Worm (Caenorhabditis elegans) whole organism, L4 larva: ENCODE measurements around the gene sri-1.
"Not testable (repeated sequence)": the region's sequence is repeated elsewhere in the genome, so short reads cannot be mapped to it uniquely, and the experiment has no call there.

ENCODE experiments used
- Y48G9A.11 ChIP-seq: fragments of 200-800 bp; sonication (Bioruptor generic); IDR thresholded peaks from 2 replicates; pipeline ENCODE4 v1.3.6; 2022; ENCODE audit warnings: missing genetic modification reagents, missing genetic modification characterization, missing compliant biosample characterization
- Y5F2A.4 ChIP-seq: fragments of 200-800 bp; sonication (Bioruptor generic); optimal IDR thresholded peaks from 2 replicates; lab custom pipeline; 2018; ENCODE audit warnings: mild to moderate bottlenecking, missing genetic modification characterization, missing compliant biosample characterization
- Y75B8A.6 ChIP-seq: fragments of 200-800 bp; sonication (Bioruptor generic); IDR thresholded peaks from 2 replicates; pipeline ENCODE4 v1.3.6; 2022; ENCODE audit warnings: missing genetic modification reagents, missing genetic modification characterization, missing compliant biosample characterization
- ZK546.5 ChIP-seq, 2 experiments: sonication (generic microtip); optimal IDR thresholded peaks; 2 replicates each; lab custom pipeline; 2017; ENCODE audit warnings: missing biosample characterization in 2 of 2, missing genetic modification characterization in 2 of 2
- aha-1 ChIP-seq: fragments of 150-350 bp; peaks from one replicate; lab custom pipeline; 2014; ENCODE audit warnings: missing biosample characterization, missing genetic modification characterization
- arid-1 ChIP-seq: fragments of 200-800 bp; sonication (Bioruptor generic); conservative IDR thresholded peaks from 2 replicates; pipeline ENCODE4 v1.3.6; 2022; ENCODE audit warnings: missing genetic modification reagents, missing genetic modification characterization, missing compliant biosample characterization
- ces-1 ChIP-seq: fragments of 150-350 bp; sonication (generic microtip); optimal IDR thresholded peaks from 4 replicates; lab custom pipeline; 2014; ENCODE audit warnings: missing biosample characterization, missing genetic modification reagents, missing genetic modification characterization
- ctbp-1 ChIP-seq: fragments of 200-800 bp; sonication (Bioruptor generic); IDR thresholded peaks from 2 replicates; pipeline ENCODE4 v1.3.6; 2022; ENCODE audit warnings: missing genetic modification reagents, missing genetic modification characterization, missing compliant biosample characterization
- daf-16 ChIP-seq, 3 experiments: sonication (generic microtip); optimal IDR thresholded peaks; 2 replicates each; lab custom pipeline; 2016 to 2017; ENCODE audit warnings: missing genetic modification characterization in 3 of 3, missing genetic modification reagents in 3 of 3, mild to moderate bottlenecking in 2 of 3, missing compliant biosample characterization in 2 of 3, missing biosample characterization in 1 of 3, moderate library complexity in 1 of 3
- daf-8 ChIP-seq: fragments of 200-800 bp; sonication (Bioruptor generic); IDR thresholded peaks from 2 replicates; pipeline ENCODE4 v1.3.6; 2022; ENCODE audit warnings: missing genetic modification characterization, missing compliant biosample characterization
- dmd-6 ChIP-seq: fragments of 200-800 bp; sonication (Bioruptor generic); IDR thresholded peaks from 2 replicates; pipeline ENCODE4 v1.3.6; 2022; ENCODE audit warnings: missing genetic modification reagents, missing genetic modification characterization, missing compliant biosample characterization
- fkh-10 ChIP-seq: fragments of 150-350 bp; optimal IDR thresholded peaks from 2 replicates; lab custom pipeline; 2014; ENCODE audit warnings: missing biosample characterization, missing genetic modification reagents, missing genetic modification characterization
- fos-1 ChIP-seq: fragments of 150-350 bp; optimal IDR thresholded peaks from 2 replicates; lab custom pipeline; 2014; ENCODE audit warnings: missing biosample characterization, missing genetic modification characterization
- gei-8 ChIP-seq: fragments of 200-800 bp; sonication (Bioruptor generic); optimal IDR thresholded peaks from 2 replicates; lab custom pipeline; 2018; ENCODE audit warnings: mild to moderate bottlenecking, missing genetic modification characterization, missing compliant biosample characterization
- hlh-30 ChIP-seq: sonication (generic microtip); optimal IDR thresholded peaks from 2 replicates; lab custom pipeline; 2017; ENCODE audit warnings: antibody characterized with exemption, mild to moderate bottlenecking, missing genetic modification characterization, missing compliant biosample characterization; ENCODE audit not compliant: insufficient read depth
- jun-1 ChIP-seq: fragments of 150-350 bp; optimal IDR thresholded peaks from 2 replicates; lab custom pipeline; 2014; ENCODE audit warnings: missing biosample characterization, missing genetic modification reagents, missing genetic modification characterization
- lim-7 ChIP-seq: fragments of 200-800 bp; sonication (Bioruptor generic); IDR thresholded peaks from 2 replicates; pipeline ENCODE4 v1.3.6; 2022; ENCODE audit warnings: missing genetic modification characterization, missing compliant biosample characterization
- lin-1 ChIP-seq: fragments of 200-800 bp; sonication (Bioruptor generic); IDR thresholded peaks from 2 replicates; pipeline ENCODE4 v1.3.6; 2022; ENCODE audit warnings: missing genetic modification reagents, missing genetic modification characterization, missing compliant biosample characterization
- lin-29 ChIP-seq: fragments of 200-800 bp; sonication (Bioruptor generic); IDR thresholded peaks from 2 replicates; pipeline ENCODE4 v1.3.6; 2022; ENCODE audit warnings: missing genetic modification reagents, missing genetic modification characterization, missing compliant biosample characterization
- madf-9 ChIP-seq: fragments of 200-800 bp; sonication (Bioruptor generic); conservative IDR thresholded peaks from 2 replicates; pipeline ENCODE4 v1.3.6; 2022; ENCODE audit warnings: missing genetic modification reagents, missing genetic modification characterization, missing compliant biosample characterization
- mes-2 ChIP-seq: sonication (generic microtip); optimal IDR thresholded peaks from 2 replicates; lab custom pipeline; 2016; ENCODE audit warnings: missing genotype, mild to moderate bottlenecking, missing genetic modification characterization, missing compliant biosample characterization; ENCODE audit not compliant: poor library complexity, severe bottlenecking
- mxl-3 ChIP-seq: fragments of 200-800 bp; sonication (Bioruptor generic); optimal IDR thresholded peaks from 2 replicates; lab custom pipeline; 2018; ENCODE audit warnings: mild to moderate bottlenecking, missing genetic modification characterization, missing compliant biosample characterization
- nhr-28 ChIP-seq: fragments of 150-350 bp; optimal IDR thresholded peaks from 2 replicates; lab custom pipeline; 2014; ENCODE audit warnings: missing biosample characterization, missing genetic modification characterization
- nhr-77 ChIP-seq: fragments of 150-350 bp; optimal IDR thresholded peaks from 2 replicates; lab custom pipeline; 2014; ENCODE audit warnings: missing biosample characterization, missing genetic modification characterization
- saeg-2 ChIP-seq: fragments of 200-800 bp; sonication (Bioruptor generic); IDR thresholded peaks from 2 replicates; pipeline ENCODE4 v1.3.6; 2022; ENCODE audit warnings: missing genetic modification reagents, missing genetic modification characterization, missing compliant biosample characterization
- sdz-12 ChIP-seq: fragments of 200-800 bp; sonication (Bioruptor generic); optimal IDR thresholded peaks from 2 replicates; lab custom pipeline; 2018; ENCODE audit warnings: mild to moderate bottlenecking, missing genetic modification characterization, missing compliant biosample characterization
- spr-1 ChIP-seq: sonication (generic microtip); optimal IDR thresholded peaks from 2 replicates; lab custom pipeline; 2016; ENCODE audit warnings: mild to moderate bottlenecking, missing genetic modification characterization, missing compliant biosample characterization
- unc-130 ChIP-seq: sonication (generic microtip); optimal IDR thresholded peaks from 2 replicates; lab custom pipeline; 2016; ENCODE audit warnings: missing genetic modification reagents, missing genetic modification characterization, missing compliant biosample characterization
- unc-62 ChIP-seq, 3 experiments: fragments of 150-350 bp in 1 of 3; sonication (generic microtip); optimal IDR thresholded peaks in 2 of 3; peaks in 1 of 3; 1 replicate in 1 of 3; 2 replicates in 2 of 3; lab custom pipeline; 2014 to 2017; ENCODE audit warnings: missing biosample characterization in 3 of 3, missing genetic modification characterization in 3 of 3, missing genetic modification reagents in 3 of 3, missing genotype in 1 of 3
- zfp-3 ChIP-seq: fragments of 200-800 bp; sonication (Bioruptor generic); conservative IDR thresholded peaks from 2 replicates; pipeline ENCODE4 v1.3.6; 2022; ENCODE audit warnings: missing genetic modification reagents, missing genetic modification characterization, missing compliant biosample characterization
- ztf-11 ChIP-seq: fragments of 150-350 bp; optimal IDR thresholded peaks from 2 replicates; lab custom pipeline; 2014; ENCODE audit warnings: missing biosample characterization, missing genetic modification characterization

The sri-1 gene

ce11 chrV:15940254-15940653 is 27.2 kb downstream of the sri-1 start, which contains the start of gene srw-55:
srw-55 (minus strand) TSS chrV:15940354.
- TF ChIP-seq nhr-28 (tag; lab: Kevin White, UChicago): no peak
- peak in 1 of 2 experiments; percentile 66 for TF ChIP-seq unc-62 (GFP tag; optimal IDR thresholded peaks at IDR 0.05 in 1 of 2; lab: Kevin White, UChicago)
- TF ChIP-seq unc-62 (tag; optimal IDR thresholded peaks at IDR 0.05; lab: Kevin White, UChicago): no peak

DNA sequence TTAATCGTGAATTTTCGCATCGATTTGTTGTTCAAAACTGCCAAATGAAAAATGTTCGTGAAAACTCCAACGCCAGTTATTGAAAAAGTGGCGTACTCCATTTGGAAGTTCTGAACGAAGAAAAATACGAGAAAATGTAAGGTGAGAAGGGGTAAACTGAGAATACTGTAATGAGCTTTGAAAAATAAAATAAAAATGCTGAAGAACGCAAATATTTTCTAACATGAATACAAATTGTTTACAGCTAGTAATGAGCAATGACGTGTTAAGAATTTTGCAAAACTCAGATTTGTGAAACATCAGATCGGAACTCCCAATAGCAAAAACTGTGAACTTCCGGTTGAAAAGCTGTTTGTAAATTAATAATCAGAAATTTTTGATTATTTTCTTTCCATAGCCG is 35.1 kb downstream of the sri-1 start, which contains the start of gene srw-26:
srw-26 (minus strand) TSS at position 101 of the 400 bp plus-strand sequence.
- TF ChIP-seq aha-1 (tag; lab: Kevin White, UChicago): no peak
- TF ChIP-seq sdz-12 (GFP tag; lab: Kevin White, UChicago): no peak
- no peak for TF ChIP-seq Y75B8A.6
- no peak for TF ChIP-seq dmd-6 (GFP tag; lab: Robert Waterston, UW)
- no peak for TF ChIP-seq arid-1 (GFP tag; lab: Robert Waterston, UW)
- no peak for TF ChIP-seq hlh-30 (tag; lab: Kevin White, UChicago)
- TF ChIP-seq lim-7 (GFP tag; lab: Robert Waterston, UW): no peak
- no peak for TF ChIP-seq mes-2 (tag; lab: Kevin White, UChicago)
- no peak for TF ChIP-seq Y48G9A.11
- TF ChIP-seq mxl-3: no peak
- TF ChIP-seq madf-9 (GFP tag; lab: Robert Waterston, UW): no peak
- no peak for TF ChIP-seq gei-8
- TF ChIP-seq fos-1: no peak
- TF ChIP-seq lin-29: no peak
- TF ChIP-seq, all 104 proteins: peak for 0

- TF ChIP-seq hlh-30 (tag; lab: Kevin White, UChicago); ztf-11 (tag; lab: Kevin White, UChicago); zfp-3 (GFP tag; lab: Robert Waterston, UW): not testable (repeated sequence)
Observed at ce11 chrV:15929882-15930281, 37.6 kb downstream of the sri-1 start, which contains the start of gene srbc-77. srbc-77 (plus strand) TSS chrV:15930182.

DNA sequence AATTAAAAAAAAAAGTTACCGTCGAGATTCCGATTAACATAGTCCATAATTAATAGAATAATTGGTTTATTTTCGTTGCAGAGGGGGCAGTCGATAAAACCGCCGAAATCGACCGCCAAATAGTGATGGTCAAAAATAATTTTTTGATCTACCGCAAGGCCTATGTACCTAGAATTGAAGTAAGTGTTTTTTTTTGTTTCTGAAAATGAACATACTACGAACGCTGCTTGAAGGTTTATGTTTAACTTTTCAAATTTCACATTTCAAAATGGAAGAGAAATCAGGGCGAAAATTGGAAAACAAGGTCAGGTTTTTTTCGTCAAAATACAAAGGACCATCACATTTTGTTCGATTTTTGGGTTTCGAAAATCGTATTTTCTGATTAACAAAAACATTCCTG is 39.1 kb downstream of the sri-1 start, which contains the start of gene pzf-1:
pzf-1 (minus strand) TSS at position 101 of the 400 bp plus-strand sequence.
- TF ChIP-seq fkh-10 (GFP tag; lab: Kevin White, UChicago) (no peak), ces-1 (no peak), daf-8 (GFP tag; lab: Robert Waterston, UW) (no peak), jun-1 (tag; lab: Kevin White, UChicago) (no peak), ctbp-1 (GFP tag; lab: Robert Waterston, UW) (no peak), spr-1 (tag; lab: Kevin White, UChicago) (no peak), saeg-2 (GFP tag; lab: Robert Waterston, UW) (no peak), lin-1 (GFP tag; lab: Robert Waterston, UW) (no peak), ZK546.5 (tag; optimal IDR thresholded peaks at IDR 0.05; lab: Kevin White, UChicago) (no peak), Y5F2A.4 (GFP tag; lab: Kevin White, UChicago) (no peak), Y48G9A.11 (no peak)

ce11 chrV:15924307-15924706 is 43.1 kb downstream of the sri-1 start, which contains the start of gene nhr-108:
nhr-108 (minus strand) TSS chrV:15924472.
- peak; percentile 87 for TF ChIP-seq nhr-28 (tag; lab: Kevin White, UChicago)
- peak; percentile 68 for TF ChIP-seq nhr-77 (tag; lab: Kevin White, UChicago)
- TF ChIP-seq daf-16 (GFP tag; optimal IDR thresholded peaks at IDR 0.05; lab: Kevin White, UChicago): no peak
- TF ChIP-seq daf-16 (tag; optimal IDR thresholded peaks at IDR 0.05; lab: Kevin White, UChicago): peak; percentile 39
- no peak for TF ChIP-seq unc-130
